Worm (Caenorhabditis elegans) whole organism, L1 larva: ENCODE results near the gene mrps-35.

ENCODE experiments used
- C34B4.2 ChIP-seq: sonication (generic microtip); optimal IDR thresholded peaks from 2 replicates; lab custom pipeline; 2017; ENCODE audit warnings: mild to moderate bottlenecking, missing genetic modification characterization, missing compliant biosample characterization
- F16B12.6 ChIP-seq: fragments of 150-350 bp; optimal IDR thresholded peaks from 2 replicates; lab custom pipeline; 2014; ENCODE audit warnings: missing biosample characterization, missing genetic modification characterization
- Y116A8C.19 ChIP-seq: sonication (generic microtip); optimal IDR thresholded peaks from 2 replicates; lab custom pipeline; 2016; ENCODE audit warnings: missing compliant biosample characterization, missing genetic modification characterization, borderline replicate concordance
- alr-1 ChIP-seq: fragments of 200-800 bp; sonication (Bioruptor generic); optimal IDR thresholded peaks from 2 replicates; lab custom pipeline; 2018; ENCODE audit warnings: borderline replicate concordance, mild to moderate bottlenecking, missing genetic modification characterization, missing compliant biosample characterization
- aly-2 ChIP-seq: fragments of 150-350 bp; optimal IDR thresholded peaks from 2 replicates; lab custom pipeline; 2014; ENCODE audit warnings: missing biosample characterization, missing genetic modification characterization
- ama-1 ChIP-seq: fragments of 150-350 bp; optimal IDR thresholded peaks from 2 replicates; lab custom pipeline; 2014
- blmp-1 ChIP-seq: fragments of 150-350 bp; optimal IDR thresholded peaks from 2 replicates; lab custom pipeline; 2014; ENCODE audit warnings: missing biosample characterization, missing genetic modification characterization
- ceh-8 ChIP-seq: fragments of 200-800 bp; sonication (Bioruptor generic); optimal IDR thresholded peaks from 2 replicates; lab custom pipeline; 2018; ENCODE audit warnings: mild to moderate bottlenecking, missing genetic modification characterization, moderate library complexity, missing compliant biosample characterization
- ceh-82 ChIP-seq, 3 experiments: fragments of 150-350 bp in 1 of 3; sonication (generic microtip) in 2 of 3; optimal IDR thresholded peaks; 2 replicates each; lab custom pipeline; 2014 to 2017; ENCODE audit warnings: missing biosample characterization in 3 of 3, missing genetic modification characterization in 3 of 3
- dpl-1 ChIP-seq, 3 experiments: fragments of 150-350 bp in 2 of 3; sonication (generic microtip) in 1 of 3; optimal IDR thresholded peaks; 2 replicates each; lab custom pipeline; 2014 to 2017; ENCODE audit warnings: missing biosample characterization in 3 of 3, missing genetic modification characterization in 3 of 3, missing genetic modification reagents in 3 of 3
- efl-3 ChIP-seq: fragments of 200-800 bp; sonication (Bioruptor generic); optimal IDR thresholded peaks from 2 replicates; lab custom pipeline; 2018; ENCODE audit warnings: mild to moderate bottlenecking, missing genetic modification characterization, missing compliant biosample characterization
- egl-13 ChIP-seq: sonication (generic microtip); optimal IDR thresholded peaks from 2 replicates; lab custom pipeline; 2016; ENCODE audit warnings: missing genotype, missing genetic modification reagents, missing genetic modification characterization, missing compliant biosample characterization
- egl-27 ChIP-seq, 2 experiments: fragments of 150-350 bp in 1 of 2; sonication (generic microtip); optimal IDR thresholded peaks; 3 replicates each; lab custom pipeline; 2017 to 2018; ENCODE audit warnings: missing biosample characterization in 2 of 2, missing genetic modification characterization in 2 of 2, missing genetic modification reagents in 2 of 2
- elt-3 ChIP-seq, 6 experiments: fragments of 150-350 bp in 1 of 6; sonication (generic microtip); optimal IDR thresholded peaks; 2 replicates each; lab custom pipeline; 2017 to 2018; ENCODE audit warnings: missing biosample characterization in 6 of 6, missing genetic modification characterization in 6 of 6, inconsistent platforms in 1 of 6
- ets-5 ChIP-seq: fragments of 200-800 bp; sonication (Bioruptor generic); IDR thresholded peaks from 2 replicates; pipeline ENCODE4 v1.3.6; 2022; ENCODE audit warnings: missing genetic modification characterization, missing compliant biosample characterization
- fkh-4 ChIP-seq: sonication (generic microtip); optimal IDR thresholded peaks from 2 replicates; lab custom pipeline; 2016; ENCODE audit warnings: missing compliant biosample characterization, missing genetic modification characterization, borderline replicate concordance
- fkh-8 ChIP-seq: sonication (generic microtip); optimal IDR thresholded peaks from 2 replicates; lab custom pipeline; 2016; ENCODE audit warnings: mild to moderate bottlenecking, missing genetic modification characterization, missing compliant biosample characterization
- fos-1 ChIP-seq: fragments of 150-350 bp; optimal IDR thresholded peaks from 2 replicates; lab custom pipeline; 2014; ENCODE audit warnings: missing biosample characterization, missing genetic modification characterization
- grh-1 ChIP-seq: fragments of 200-800 bp; sonication (Bioruptor generic); IDR thresholded peaks from 2 replicates; pipeline ENCODE4 v1.3.6; 2022; ENCODE audit warnings: missing genetic modification reagents, missing genetic modification characterization, missing compliant biosample characterization
- irx-1 ChIP-seq: sonication (generic microtip); optimal IDR thresholded peaks from 2 replicates; lab custom pipeline; 2016; ENCODE audit warnings: missing genetic modification characterization, missing compliant biosample characterization
- isw-1 ChIP-seq: fragments of 200-800 bp; sonication (Bioruptor generic); IDR thresholded peaks from 2 replicates; pipeline ENCODE4 v1.3.6; 2022; ENCODE audit warnings: missing genetic modification characterization, missing compliant biosample characterization
- lin-13 ChIP-seq: fragments of 150-350 bp; optimal IDR thresholded peaks from 2 replicates; lab custom pipeline; 2014; ENCODE audit warnings: missing biosample characterization, missing genetic modification reagents, missing genetic modification characterization
- lin-14 ChIP-seq: fragments of 200-800 bp; sonication (Bioruptor generic); optimal IDR thresholded peaks from 2 replicates; lab custom pipeline; 2018; ENCODE audit warnings: mild to moderate bottlenecking, missing genetic modification characterization, moderate library complexity, missing compliant biosample characterization
- lin-35 ChIP-seq, 2 experiments: fragments of 150-350 bp; optimal IDR thresholded peaks; 2 replicates each; lab custom pipeline; 2014; ENCODE audit warnings: missing biosample characterization in 2 of 2, missing genetic modification characterization in 2 of 2, missing genetic modification reagents in 2 of 2
- mab-9 ChIP-seq: fragments of 200-800 bp; sonication (Bioruptor generic); IDR thresholded peaks from 2 replicates; pipeline ENCODE4 v1.3.6; 2022; ENCODE audit warnings: missing genetic modification reagents, missing genetic modification characterization, missing compliant biosample characterization
- mep-1 ChIP-seq: fragments of 150-350 bp; optimal IDR thresholded peaks from 2 replicates; lab custom pipeline; 2014; ENCODE audit warnings: missing biosample characterization, missing genetic modification characterization
- nhr-11 ChIP-seq: fragments of 150-350 bp; optimal IDR thresholded peaks from 2 replicates; lab custom pipeline; 2014; ENCODE audit warnings: missing biosample characterization, missing genetic modification characterization
- nhr-12 ChIP-seq: sonication (generic microtip); optimal IDR thresholded peaks from 2 replicates; lab custom pipeline; 2017; ENCODE audit warnings: missing biosample characterization, missing genetic modification characterization
- nhr-28 ChIP-seq: fragments of 150-350 bp; optimal IDR thresholded peaks from 2 replicates; lab custom pipeline; 2014; ENCODE audit warnings: missing biosample characterization, missing genetic modification characterization
- nhr-47 ChIP-seq: sonication (generic microtip); optimal IDR thresholded peaks from 2 replicates; lab custom pipeline; 2016; ENCODE audit warnings: mild to moderate bottlenecking, missing genetic modification characterization, moderate library complexity, missing compliant biosample characterization
- nhr-76 ChIP-seq: sonication (generic microtip); optimal IDR thresholded peaks from 2 replicates; lab custom pipeline; 2017; ENCODE audit warnings: missing biosample characterization, missing genetic modification characterization
- nhr-77 ChIP-seq: fragments of 150-350 bp; optimal IDR thresholded peaks from 2 replicates; lab custom pipeline; 2014; ENCODE audit warnings: missing biosample characterization, missing genetic modification characterization
- nhr-84 ChIP-seq: sonication (generic microtip); optimal IDR thresholded peaks from 2 replicates; lab custom pipeline; 2017; ENCODE audit warnings: missing biosample characterization, missing genetic modification characterization
- nhr-85 ChIP-seq: sonication (generic microtip); peaks from one replicate; lab custom pipeline; 2016; ENCODE audit warnings: missing genetic modification characterization, inconsistent platforms, missing compliant biosample characterization
- nhr-90 ChIP-seq: sonication (generic microtip); optimal IDR thresholded peaks from 2 replicates; lab custom pipeline; 2016; ENCODE audit warnings: mild to moderate bottlenecking, missing genetic modification characterization, missing compliant biosample characterization; ENCODE audit not compliant: poor library complexity
- pag-3 ChIP-seq: sonication (generic microtip); optimal IDR thresholded peaks from 2 replicates; lab custom pipeline; 2017; ENCODE audit warnings: missing genetic modification characterization, mild to moderate bottlenecking, missing compliant biosample characterization, antibody characterized with exemption, borderline replicate concordance; ENCODE audit not compliant: insufficient read depth
- pax-3 ChIP-seq: fragments of 200-800 bp; sonication (Bioruptor generic); optimal IDR thresholded peaks from 2 replicates; lab custom pipeline; 2018; ENCODE audit warnings: mild to moderate bottlenecking, missing genetic modification characterization, moderate library complexity, missing compliant biosample characterization
- pqm-1 ChIP-seq: sonication (generic microtip); optimal IDR thresholded peaks from 3 replicates; lab custom pipeline; 2017; ENCODE audit warnings: missing biosample characterization, missing genetic modification characterization
- rnt-1 ChIP-seq: sonication (generic microtip); optimal IDR thresholded peaks from 2 replicates; lab custom pipeline; 2016; ENCODE audit warnings: mild to moderate bottlenecking, missing genetic modification characterization, moderate library complexity, missing compliant biosample characterization
- skn-1 ChIP-seq: fragments of 150-350 bp; optimal IDR thresholded peaks from 2 replicates; lab custom pipeline; 2014; ENCODE audit warnings: missing biosample characterization, missing genetic modification characterization
- snpc-4 ChIP-seq: fragments of 150-350 bp; optimal IDR thresholded peaks from 2 replicates; lab custom pipeline; 2014; ENCODE audit warnings: missing biosample characterization, missing genetic modification characterization
- snu-23 ChIP-seq: sonication (generic microtip); optimal IDR thresholded peaks from 2 replicates; lab custom pipeline; 2016; ENCODE audit warnings: missing genetic modification characterization, missing compliant biosample characterization
- sptf-1 ChIP-seq: fragments of 150-350 bp; optimal IDR thresholded peaks from 2 replicates; lab custom pipeline; 2014; ENCODE audit warnings: missing biosample characterization, missing genetic modification characterization
- sup-37 ChIP-seq: fragments of 200-800 bp; sonication (Bioruptor generic); optimal IDR thresholded peaks from 2 replicates; lab custom pipeline; 2018; ENCODE audit warnings: mild to moderate bottlenecking, missing genetic modification characterization, missing compliant biosample characterization
- swsn-7 ChIP-seq: sonication (generic microtip); optimal IDR thresholded peaks from 2 replicates; lab custom pipeline; 2016; ENCODE audit warnings: missing genetic modification characterization, missing compliant biosample characterization
- tbx-2 ChIP-seq: sonication (generic microtip); optimal IDR thresholded peaks from 2 replicates; lab custom pipeline; 2016; ENCODE audit warnings: missing genetic modification characterization, missing compliant biosample characterization
- unc-130 ChIP-seq: fragments of 150-350 bp; optimal IDR thresholded peaks from 2 replicates; lab custom pipeline; 2017; ENCODE audit warnings: missing biosample characterization, missing genetic modification characterization, inconsistent platforms
- unc-98 ChIP-seq: fragments of 200-800 bp; sonication (Bioruptor generic); IDR thresholded peaks from 2 replicates; pipeline ENCODE4 v1.3.6; 2022; ENCODE audit warnings: missing genetic modification characterization, missing compliant biosample characterization
- vab-15 ChIP-seq: sonication (generic microtip); optimal IDR thresholded peaks from 2 replicates; lab custom pipeline; 2017; ENCODE audit warnings: missing genotype, mild to moderate bottlenecking, missing genetic modification characterization, missing compliant biosample characterization
- xbp-1 ChIP-seq: sonication (generic microtip); optimal IDR thresholded peaks from 2 replicates; lab custom pipeline; 2016; ENCODE audit warnings: missing genetic modification characterization, missing compliant biosample characterization
- zag-1 ChIP-seq: fragments of 150-350 bp; optimal IDR thresholded peaks from 2 replicates; lab custom pipeline; 2014; ENCODE audit warnings: missing biosample characterization, missing genetic modification characterization
- ztf-4 ChIP-seq: fragments of 150-350 bp; optimal IDR thresholded peaks from 2 replicates; lab custom pipeline; 2014; ENCODE audit warnings: missing biosample characterization, missing genetic modification characterization

mrps-35 gene

ce11 chrV:18967479-18968056, 13.5 kb upstream of the mrps-35 start, which contains the start of gene Y39B6A.43:
Gene Y39B6A.43, minus strand, starts transcription at chrV:18967829.
- TF ChIP-seq nhr-77 (peak; percentile 97), aly-2 (peak; percentile 66), nhr-12 (tag; lab: Kevin White, UChicago) (no peak), pag-3 (tag; lab: Kevin White, UChicago) (no peak), grh-1 (GFP tag; lab: Robert Waterston, UW) (peak; percentile 94), sptf-1 (tag; lab: Kevin White, UChicago) (no peak), nhr-85 (tag; lab: Kevin White, UChicago) (peak; percentile 97), skn-1 (tag; lab: Kevin White, UChicago) (peak; percentile 82), nhr-28 (tag; lab: Kevin White, UChicago) (no peak), unc-98 (peak; percentile 78), snpc-4 (tag; lab: Kevin White, UChicago) (peak; percentile 85), irx-1 (tag; lab: Kevin White, UChicago) (peak; percentile 89), nhr-47 (tag; lab: Kevin White, UChicago) (peak; percentile 98), alr-1 (tag; lab: Kevin White, UChicago) (no peak), egl-13 (tag; lab: Kevin White, UChicago) (peak; percentile 89), ceh-8 (GFP tag; lab: Kevin White, UChicago) (peak; percentile 84), F16B12.6 (tag; lab: Kevin White, UChicago) (peak; percentile 63), Y116A8C.19 (tag; lab: Kevin White, UChicago) (no peak), mep-1 (peak; percentile 93), fos-1 (tag; lab: Kevin White, UChicago) (peak; percentile 91), unc-130 (tag; lab: Kevin White, UChicago) (peak; percentile 86), pqm-1 (tag; lab: Kevin White, UChicago) (peak; percentile 80), vab-15 (peak; percentile 83), zag-1 (peak; percentile 58), pax-3 (tag; lab: Kevin White, UChicago) (peak; percentile 94), lin-35 (GFP tag; optimal IDR thresholded peaks at IDR 0.05; lab: Kevin White, UChicago) (peak; percentile 98 to 100), ets-5 (GFP tag; lab: Robert Waterston, UW) (no peak), lin-13 (GFP tag; lab: Kevin White, UChicago) (peak; percentile 99), snu-23 (GFP tag; lab: Kevin White, UChicago) (peak; percentile 95), rnt-1 (tag; lab: Kevin White, UChicago) (peak; percentile 98), sup-37 (GFP tag; lab: Kevin White, UChicago) (peak; percentile 80), ceh-82 (tag; optimal IDR thresholded peaks at IDR 0.05; lab: Kevin White, UChicago) (peak; percentile 97 to 99 (median 97)), C34B4.2 (tag; lab: Kevin White, UChicago) (peak; percentile 77), nhr-90 (tag; lab: Kevin White, UChicago) (peak; percentile 97), fkh-4 (tag; lab: Kevin White, UChicago) (peak; percentile 75), xbp-1 (tag; lab: Kevin White, UChicago) (peak; percentile 93), efl-3 (peak; percentile 42), ama-1 (lab: Kevin White, UChicago) (peak; percentile 17), nhr-76 (peak; percentile 3), blmp-1 (tag; lab: Kevin White, UChicago) (peak; percentile 66), swsn-7 (tag; lab: Kevin White, UChicago) (peak; percentile 96), elt-3 (tag; optimal IDR thresholded peaks at IDR 0.05; lab: Kevin White, UChicago) (peak in 4 of 6 experiments; percentile 58 to 90 (median 70)), tbx-2 (peak; percentile 95), nhr-84 (no peak), isw-1 (GFP tag; lab: Robert Waterston, UW) (peak; percentile 95), mab-9 (peak; percentile 91), nhr-11 (tag; lab: Kevin White, UChicago) (peak; percentile 87), fkh-8 (tag; lab: Kevin White, UChicago) (peak; percentile 98), lin-14 (peak; percentile 97), ztf-4 (peak; percentile 91), dpl-1 (GFP tag; optimal IDR thresholded peaks at IDR 0.05; lab: Kevin White, UChicago) (peak; percentile 98 to 99 (median 98)), egl-27 (tag; optimal IDR thresholded peaks at IDR 0.05; lab: Kevin White, UChicago) (peak; percentile 57 to 80)
